Fruit fly (Drosophila melanogaster) whole organism, prepupa: Measurements from ENCODE around the gene Cog3.
A peak's percentile ranks its signal among the peaks of the same experiment; 100 is the strongest.

Experiments used
- Blimp-1 ChIP-seq: fragments of 200-800 bp; sonication (Bioruptor generic); optimal IDR thresholded peaks from 3 replicates; lab custom pipeline; 2017; ENCODE audit warnings: missing biosample characterization, missing genetic modification characterization, mild to moderate bottlenecking, moderate library complexity, missing genetic modification reagents
- CG10631 ChIP-seq: fragments of 200-800 bp; sonication (Bioruptor generic); optimal IDR thresholded peaks from 2 replicates; lab custom pipeline; 2016; ENCODE audit warnings: missing biosample characterization, missing genetic modification characterization
- CG10669 ChIP-seq: fragments of 200-800 bp; sonication (Bioruptor generic); optimal IDR thresholded peaks from 3 replicates; lab custom pipeline; 2018; ENCODE audit warnings: missing biosample characterization, mild to moderate bottlenecking, missing genetic modification characterization, moderate library complexity
- CG11294 ChIP-seq: fragments of 200-800 bp; sonication (Bioruptor generic); IDR thresholded peaks from 2 replicates; pipeline ENCODE4 v1.3.6; 2022; ENCODE audit warnings: missing biosample characterization, missing genetic modification characterization
- CG11902 ChIP-seq: fragments of 200-800 bp; sonication (Bioruptor generic); optimal IDR thresholded peaks from 3 replicates; lab custom pipeline; 2016; ENCODE audit warnings: missing biosample characterization, missing genetic modification characterization
- CG15336 ChIP-seq: fragments of 200-800 bp; sonication (Bioruptor generic); IDR thresholded peaks from 2 replicates; pipeline ENCODE4 v1.3.6; 2022; ENCODE audit warnings: missing biosample characterization, missing genetic modification characterization
- CG16779 ChIP-seq: fragments of 200-800 bp; sonication (Bioruptor generic); optimal IDR thresholded peaks from 3 replicates; lab custom pipeline; 2017; ENCODE audit warnings: missing biosample characterization, mild to moderate bottlenecking, missing genetic modification characterization
- CG3032 ChIP-seq: fragments of 200-800 bp; optimal IDR thresholded peaks from 2 replicates; lab custom pipeline; 2019; ENCODE audit warnings: missing biosample characterization, mild to moderate bottlenecking, missing genetic modification characterization, moderate library complexity
- CG32006 ChIP-seq: fragments of 200-800 bp; sonication (Bioruptor generic); optimal IDR thresholded peaks from 3 replicates; lab custom pipeline; 2017; ENCODE audit warnings: missing biosample characterization, mild to moderate bottlenecking, missing genetic modification characterization
- CG34406 ChIP-seq: fragments of 200-800 bp; sonication (Bioruptor generic); optimal IDR thresholded peaks from 3 replicates; lab custom pipeline; 2016; ENCODE audit warnings: missing biosample characterization, missing genetic modification characterization
- CG3919 ChIP-seq: fragments of 200-800 bp; sonication (Bioruptor generic); optimal IDR thresholded peaks from 3 replicates; lab custom pipeline; 2016; ENCODE audit warnings: missing biosample characterization, missing genetic modification characterization
- CG4318 ChIP-seq: fragments of 200-800 bp; sonication (Bioruptor generic); optimal IDR thresholded peaks from 3 replicates; lab custom pipeline; 2017; ENCODE audit warnings: missing biosample characterization, mild to moderate bottlenecking, missing genetic modification characterization
- CG6163 ChIP-seq: fragments of 200-800 bp; sonication (Bioruptor generic); IDR thresholded peaks from 3 replicates; pipeline ENCODE4 v1.3.6; 2022; ENCODE audit warnings: missing biosample characterization, missing genetic modification characterization
- CG6276 ChIP-seq: fragments of 200-800 bp; sonication (Bioruptor generic); optimal IDR thresholded peaks from 2 replicates; lab custom pipeline; 2017; ENCODE audit warnings: missing biosample characterization, mild to moderate bottlenecking, missing genetic modification characterization
- CG6808 ChIP-seq: fragments of 200-800 bp; sonication (Bioruptor generic); optimal IDR thresholded peaks from 3 replicates; lab custom pipeline; 2017; ENCODE audit warnings: missing biosample characterization, missing genetic modification characterization, mild to moderate bottlenecking, moderate library complexity, missing genetic modification reagents
- CG6854 ChIP-seq: fragments of 200-800 bp; sonication (Bioruptor generic); optimal IDR thresholded peaks from 2 replicates; lab custom pipeline; 2017; ENCODE audit warnings: missing biosample characterization, mild to moderate bottlenecking, missing genetic modification characterization
- CG7368 ChIP-seq: fragments of 200-800 bp; sonication (Bioruptor generic); optimal IDR thresholded peaks from 3 replicates; lab custom pipeline; 2016; ENCODE audit warnings: missing biosample characterization, missing genetic modification characterization
- CG8119 ChIP-seq: fragments of 200-800 bp; sonication (Bioruptor generic); IDR thresholded peaks from 3 replicates; pipeline ENCODE4 v1.3.6; 2022; ENCODE audit warnings: missing biosample characterization, missing genetic modification characterization
- CG8319 ChIP-seq: fragments of 200-800 bp; sonication (Bioruptor generic); optimal IDR thresholded peaks from 3 replicates; lab custom pipeline; 2016; ENCODE audit warnings: missing biosample characterization, missing genetic modification characterization
- CG8632 ChIP-seq: fragments of 200-800 bp; sonication (Bioruptor generic); optimal IDR thresholded peaks from 3 replicates; lab custom pipeline; 2016; ENCODE audit warnings: missing biosample characterization, missing genetic modification characterization
- CG9139 ChIP-seq: fragments of 200-800 bp; sonication (Bioruptor generic); optimal IDR thresholded peaks from 3 replicates; lab custom pipeline; 2017; ENCODE audit warnings: missing biosample characterization, mild to moderate bottlenecking, missing genetic modification characterization
- Eip78C ChIP-seq: fragments of 200-800 bp; sonication (Bioruptor generic); peaks from one replicate; lab custom pipeline; 2016; ENCODE audit warnings: missing biosample characterization, missing genetic modification characterization
- Ets21C ChIP-seq: fragments of 200-800 bp; sonication (Bioruptor generic); optimal IDR thresholded peaks from 3 replicates; lab custom pipeline; 2016; ENCODE audit warnings: missing biosample characterization, missing genetic modification characterization
- Ets96B ChIP-seq: fragments of 200-800 bp; optimal IDR thresholded peaks from 2 replicates; lab custom pipeline; 2019; ENCODE audit warnings: missing biosample characterization, mild to moderate bottlenecking, missing genetic modification characterization, moderate library complexity
- Hr38 ChIP-seq: sonication (Bioruptor generic); optimal IDR thresholded peaks from 2 replicates; lab custom pipeline; 2016; ENCODE audit warnings: missing biosample characterization, missing genetic modification characterization
- Hr39 ChIP-seq: fragments of 200-800 bp; sonication (Bioruptor generic); optimal IDR thresholded peaks from 2 replicates; lab custom pipeline; 2016; ENCODE audit warnings: missing biosample characterization, missing genetic modification characterization
- Hr4 ChIP-seq: fragments of 200-800 bp; sonication (Bioruptor generic); optimal IDR thresholded peaks from 3 replicates; lab custom pipeline; 2016; ENCODE audit warnings: missing biosample characterization, missing genetic modification characterization
- Lpt ChIP-seq: fragments of 200-800 bp; sonication (Bioruptor generic); optimal IDR thresholded peaks from 3 replicates; lab custom pipeline; 2016; ENCODE audit warnings: missing biosample characterization, missing genetic modification characterization
- Met ChIP-seq: fragments of 200-800 bp; sonication (Bioruptor generic); optimal IDR thresholded peaks from 3 replicates; lab custom pipeline; 2016; ENCODE audit warnings: missing biosample characterization, missing genetic modification characterization
- OdsH ChIP-seq: fragments of 200-800 bp; sonication (Bioruptor generic); optimal IDR thresholded peaks from 3 replicates; lab custom pipeline; 2016; ENCODE audit warnings: missing biosample characterization, missing genetic modification characterization
- Sox14 ChIP-seq: fragments of 200-800 bp; sonication (Bioruptor generic); optimal IDR thresholded peaks from 3 replicates; lab custom pipeline; 2016; ENCODE audit warnings: missing biosample characterization, missing genetic modification characterization
- Sox15 ChIP-seq: fragments of 200-800 bp; sonication (Bioruptor generic); optimal IDR thresholded peaks from 3 replicates; lab custom pipeline; 2016; ENCODE audit warnings: missing biosample characterization, missing genetic modification characterization
- dac ChIP-seq: fragments of 200-800 bp; sonication (Bioruptor generic); optimal IDR thresholded peaks from 2 replicates; lab custom pipeline; 2017; ENCODE audit warnings: missing biosample characterization, mild to moderate bottlenecking, missing genetic modification characterization
- eg ChIP-seq: fragments of 200-800 bp; sonication (Bioruptor generic); IDR thresholded peaks from 3 replicates; pipeline ENCODE4 v1.3.6; 2022; ENCODE audit warnings: missing biosample characterization, missing genetic modification characterization
- fd85E ChIP-seq: fragments of 200-800 bp; sonication (Bioruptor generic); optimal IDR thresholded peaks from 3 replicates; lab custom pipeline; 2016; ENCODE audit warnings: missing biosample characterization, missing genetic modification characterization
- lz ChIP-seq: fragments of 200-800 bp; sonication (Bioruptor generic); optimal IDR thresholded peaks from 3 replicates; lab custom pipeline; 2016; ENCODE audit warnings: missing biosample characterization, missing genetic modification characterization
- net ChIP-seq: fragments of 200-800 bp; sonication (Bioruptor generic); optimal IDR thresholded peaks from 3 replicates; lab custom pipeline; 2016; ENCODE audit warnings: missing biosample characterization, missing genetic modification characterization
- pdm3 ChIP-seq: fragments of 200-800 bp; sonication (Bioruptor generic); optimal IDR thresholded peaks from 3 replicates; lab custom pipeline; 2016; ENCODE audit warnings: missing biosample characterization, missing genetic modification characterization
- spab ChIP-seq: fragments of 200-800 bp; sonication (Bioruptor generic); optimal IDR thresholded peaks from 2 replicates; lab custom pipeline; 2017; ENCODE audit warnings: missing biosample characterization, mild to moderate bottlenecking, missing genetic modification characterization, missing genetic modification reagents
- ss ChIP-seq, 2 experiments: fragments of 200-800 bp; sonication (Bioruptor generic); optimal IDR thresholded peaks; 2 replicates in 1 of 2; 3 replicates in 1 of 2; lab custom pipeline; 2017 to 2018; ENCODE audit warnings: mild to moderate bottlenecking in 2 of 2, missing biosample characterization in 2 of 2, missing genetic modification characterization in 2 of 2, moderate library complexity in 1 of 2
- svp ChIP-seq: fragments of 200-800 bp; sonication (Bioruptor generic); peaks from one replicate; lab custom pipeline; 2016; ENCODE audit warnings: missing biosample characterization, missing genetic modification characterization

The Cog3 gene

dm6 chr2L:3490971-3491370 lies 34.1 kb upstream of the Cog3 start, which contains the start of gene CG15414:
TSS of gene CG15414 (minus strand) at chr2L:3491071.
- TF ChIP-seq CG10631 (GFP tag; lab: Kevin White, UChicago) (no peak), eg (GFP tag; lab: Robert Waterston, UW) (peak; percentile 42; the same call in 1 of the 3 replicates)
- TF ChIP-seq, all 60 proteins: peak for 1

dm6 chr2L:3485506-3485905 lies 28.6 kb upstream of the Cog3 start:
- TF ChIP-seq dac = peak; percentile 13
- no peak for TF ChIP-seq CG6808 (GFP tag; lab: Kevin White, UChicago)
- peak; percentile 69 for TF ChIP-seq CG32006 (GFP tag; lab: Kevin White, UChicago)
- no peak for TF ChIP-seq CG16779 (tag; lab: Kevin White, UChicago)
- peak; percentile 36 for TF ChIP-seq CG6276 (GFP tag; lab: Kevin White, UChicago)
- no peak for TF ChIP-seq Met (GFP tag; lab: Kevin White, UChicago)
- TF ChIP-seq CG10631 (GFP tag; lab: Kevin White, UChicago) = no peak
- TF ChIP-seq CG10669 = no peak
- TF ChIP-seq OdsH (GFP tag; lab: Kevin White, UChicago) = peak; percentile 19
- TF ChIP-seq CG11902 (GFP tag; lab: Kevin White, UChicago) = no peak
- TF ChIP-seq net (GFP tag; lab: Kevin White, UChicago) = peak; percentile 4
- TF ChIP-seq Lpt (GFP tag; lab: Kevin White, UChicago) = peak; percentile 11
- TF ChIP-seq CG9139 (GFP tag; lab: Kevin White, UChicago) = no peak
- TF ChIP-seq Blimp-1 (GFP tag; lab: Kevin White, UChicago) = no peak
- peak; percentile 76 for TF ChIP-seq CG8119
- TF ChIP-seq spab (GFP tag; lab: Kevin White, UChicago) = no peak
- peak; percentile 66 for TF ChIP-seq CG15336
- peak; percentile 44; the same call in 2 of the 3 replicates for TF ChIP-seq eg (GFP tag; lab: Robert Waterston, UW)
- peak; percentile 23 for TF ChIP-seq CG4318
- TF ChIP-seq svp (GFP tag; lab: Kevin White, UChicago) = peak; percentile 10
- TF ChIP-seq CG6163 = 0 out of 3 replicates have a peak, but pooled peaks have one; percentile 16
- TF ChIP-seq CG3919 (GFP tag; lab: Kevin White, UChicago) = no peak
- no peak for TF ChIP-seq Sox14 (GFP tag; lab: Kevin White, UChicago)
- TF ChIP-seq Eip78C (GFP tag; lab: Kevin White, UChicago) = peak; percentile 30
- no peak for TF ChIP-seq CG6854
- TF ChIP-seq CG3032 (tag; lab: Kevin White, UChicago) = no peak
- TF ChIP-seq Hr4 = peak; percentile 62

dm6 chr2L:3484759-3485158 lies 27.9 kb upstream of the Cog3 start:
- TF ChIP-seq CG34406 (GFP tag; lab: Kevin White, UChicago) (no peak), Hr4 (peak; percentile 26), CG10631 (GFP tag; lab: Kevin White, UChicago) (no peak), CG32006 (GFP tag; lab: Kevin White, UChicago) (peak; percentile 54), CG15336 (peak; percentile 28; the same call in 1 of the 2 replicates), CG8119 (peak; percentile 21; the same call in 1 of the 3 replicates), Eip78C (GFP tag; lab: Kevin White, UChicago) (peak; percentile 52), CG8632 (GFP tag; lab: Kevin White, UChicago) (no peak), svp (GFP tag; lab: Kevin White, UChicago) (peak; percentile 19)

- no peak for TF ChIP-seq CG10631 (GFP tag; lab: Kevin White, UChicago)
- peak; percentile 3 for TF ChIP-seq CG6276 (GFP tag; lab: Kevin White, UChicago)
- TF ChIP-seq eg (GFP tag; lab: Robert Waterston, UW) = peak; percentile 57; the same call in 1 of the 3 replicates
- TF ChIP-seq CG15336 = peak; percentile 57; the same call in 1 of the 2 replicates
- no peak for TF ChIP-seq Hr38 (GFP tag; lab: Kevin White, UChicago)
- TF ChIP-seq CG32006 (GFP tag; lab: Kevin White, UChicago) = peak; percentile 28
- TF ChIP-seq Blimp-1 (GFP tag; lab: Kevin White, UChicago) = no peak
- 0 out of 3 replicates have a peak, but pooled peaks have one; percentile 30 for TF ChIP-seq CG8119
- no peak for TF ChIP-seq Hr39 (GFP tag; lab: Kevin White, UChicago)
- no peak for TF ChIP-seq CG16779 (tag; lab: Kevin White, UChicago)
These were observed 26.8 kb upstream of the Cog3 start for dm6 chr2L:3483672-3484071.

dm6 chr2L:3482712-3483111 lies 25.8 kb upstream of the Cog3 start:
- TF ChIP-seq CG8319 (GFP tag; lab: Kevin White, UChicago) = peak; percentile 2
- no peak for TF ChIP-seq CG7368
- peak; percentile 29 for TF ChIP-seq CG8632 (GFP tag; lab: Kevin White, UChicago)
- peak; percentile 10 for TF ChIP-seq CG16779 (tag; lab: Kevin White, UChicago)
- TF ChIP-seq Hr39 (GFP tag; lab: Kevin White, UChicago) = no peak
- peak; percentile 90 for TF ChIP-seq CG8119
- no peak for TF ChIP-seq Ets21C
- no peak for TF ChIP-seq fd85E (GFP tag; lab: Kevin White, UChicago)
- no peak for TF ChIP-seq Ets96B (tag; lab: Kevin White, UChicago)
- TF ChIP-seq pdm3 (GFP tag; lab: Kevin White, UChicago) = peak; percentile 36
- no peak for TF ChIP-seq Sox15 (GFP tag; lab: Kevin White, UChicago)
- peak; percentile 45 for TF ChIP-seq Lpt (GFP tag; lab: Kevin White, UChicago)
- peak; percentile 90 for TF ChIP-seq eg (GFP tag; lab: Robert Waterston, UW)
- TF ChIP-seq CG9139 (GFP tag; lab: Kevin White, UChicago) = peak; percentile 22
- peak; percentile 69 for TF ChIP-seq CG11294 (GFP tag; lab: Robert Waterston, UW)
- TF ChIP-seq lz (GFP tag; lab: Kevin White, UChicago) = no peak
- TF ChIP-seq spab (GFP tag; lab: Kevin White, UChicago) = peak; percentile 34
- TF ChIP-seq dac = peak; percentile 46
- TF ChIP-seq ss (GFP tag; optimal IDR thresholded peaks at IDR 0.05; lab: Kevin White, UChicago) = peak in 1 of 2 experiments; percentile 21
